Worm (Caenorhabditis elegans): ENCODE results near the gene mks-2.

ce11 chrII:6267983-6268382 is 48.7 kb upstream of the mks-2 start, which contains the start of gene F13H8.8:
- TF ChIP-seq him-1 (tag; optimal IDR thresholded peaks at IDR 0.05) (no peak), W03F9.2 (tag; optimal IDR thresholded peaks at IDR 0.05) (no peak), dao-5 (tag; optimal IDR thresholded peaks at IDR 0.05) (no peak)

Data from whole organism, L4/young adult.